Fruit fly (Drosophila melanogaster) S2 (cell line): Measurements from ENCODE around the gene bocks.

Experiments
- CG8478 ChIP-seq: fragments of >200 bp; optimal IDR thresholded peaks from 2 replicates; lab custom pipeline; 2018
- CTCF ChIP-seq, 2 experiments: fragments of >200 bp; optimal IDR thresholded peaks; 2 replicates each; lab custom pipeline; 2018

Gene bocks

dm6 chr3R:9594251-9594581 lies 3.4 kb upstream of the bocks start:
- no peak for TF ChIP-seq CTCF (optimal IDR thresholded peaks at IDR 0.05; lab: Kevin White, UChicago)

DNA sequence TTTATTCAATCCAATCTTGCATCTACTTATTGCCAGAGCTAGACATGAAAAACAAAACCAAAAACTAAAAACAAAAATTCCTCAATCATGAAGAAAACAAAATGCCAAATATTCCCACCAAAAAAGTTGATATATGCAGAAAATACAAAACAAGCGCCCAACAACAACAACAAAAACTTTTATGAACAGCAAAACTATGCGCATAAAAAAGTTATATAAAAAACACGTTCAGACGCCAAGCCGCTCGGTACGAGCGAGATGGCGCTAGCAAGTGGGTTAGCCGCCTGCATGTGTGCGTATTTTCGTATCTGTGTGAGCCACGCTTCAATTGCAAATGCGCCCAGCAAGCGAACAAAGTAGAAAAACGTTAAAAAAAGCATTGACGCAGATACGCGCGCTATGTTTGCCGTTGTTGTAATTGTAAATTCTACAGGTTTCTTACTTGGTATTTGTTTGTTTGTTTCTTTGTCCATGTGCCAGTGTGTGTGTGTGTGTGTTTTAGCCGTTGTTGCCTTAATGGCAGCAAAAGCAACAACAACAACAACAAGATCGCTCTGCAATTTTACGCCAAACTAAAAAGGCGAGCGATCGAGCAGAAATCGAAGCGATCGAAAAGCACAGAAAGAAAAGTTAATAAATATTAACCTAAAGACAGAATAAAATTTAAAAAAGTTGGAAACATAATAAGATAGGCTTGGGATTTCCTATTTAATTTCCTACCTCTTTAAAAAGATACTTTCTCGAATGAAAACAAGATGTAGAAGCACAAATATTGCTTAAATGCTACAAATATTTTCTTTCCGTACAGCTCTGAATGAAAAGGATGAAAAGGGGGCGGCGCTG lies 2.8 kb upstream of the bocks start:
- TF ChIP-seq CTCF (optimal IDR thresholded peaks at IDR 0.05; lab: Kevin White, UChicago) (no peak), CG8478 (lab: Kevin White, UChicago) (no peak)

DNA sequence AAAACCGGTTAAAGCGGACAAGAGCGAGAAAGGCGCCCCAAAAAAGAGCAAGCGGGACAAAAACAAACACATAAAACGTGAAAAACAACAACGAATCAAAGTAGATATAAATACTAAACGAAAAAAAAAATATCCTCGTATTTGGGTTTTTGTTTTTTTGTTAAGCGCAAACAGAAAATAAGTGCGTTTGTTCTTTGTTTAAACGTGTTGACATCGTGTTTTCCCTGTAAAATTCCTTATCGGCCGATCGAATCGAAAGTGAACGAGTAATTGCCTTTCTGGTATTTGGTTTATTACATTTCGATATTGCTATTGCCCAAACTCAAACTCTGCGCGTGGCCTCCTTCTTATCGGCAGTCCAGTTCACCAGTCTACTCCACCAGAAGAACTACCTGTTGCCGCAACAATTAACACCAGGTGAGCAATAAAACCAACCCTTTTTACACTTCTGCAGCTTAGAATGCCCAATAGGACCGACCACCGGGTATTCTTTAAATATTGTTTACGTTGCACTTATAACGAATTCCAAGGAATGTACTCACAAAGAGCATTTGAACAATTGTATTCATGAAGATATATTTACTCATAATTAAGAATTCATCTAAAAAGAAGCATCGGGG lies 1.1 kb upstream of the bocks start:
- TF ChIP-seq CTCF (optimal IDR thresholded peaks at IDR 0.05; lab: Kevin White, UChicago), result no peak
- no peak for TF ChIP-seq CG8478 (lab: Kevin White, UChicago)

DNA sequence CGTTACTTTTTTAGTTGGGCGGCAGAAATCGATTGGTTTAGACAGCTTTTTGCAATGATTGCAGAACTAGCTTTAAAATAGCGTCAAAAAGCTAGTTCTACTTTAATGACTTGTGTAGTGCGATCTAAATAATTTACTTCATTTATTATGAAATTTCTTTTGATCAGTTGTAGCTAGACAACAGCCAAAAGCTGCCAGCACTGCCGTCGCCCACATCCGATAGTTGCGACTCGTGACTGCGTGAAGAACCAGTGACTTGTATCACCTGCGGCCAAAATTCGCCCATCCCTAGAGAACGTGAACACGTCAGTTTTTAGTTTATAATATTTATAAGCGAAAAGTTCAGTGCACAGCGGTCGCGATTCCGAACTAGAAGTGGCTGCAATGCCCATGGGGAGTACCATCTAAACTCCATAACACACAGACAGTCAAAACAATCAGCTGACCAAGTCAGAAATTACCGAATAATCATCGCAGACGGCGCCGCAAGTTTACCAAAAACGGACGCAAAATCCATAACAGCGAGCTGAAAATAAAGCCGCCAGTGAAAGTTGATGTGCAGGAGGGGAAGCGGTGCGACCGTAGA lies 4.0 kb downstream of the bocks start, which contains the start of gene P58IPK:
P58IPK (plus strand) TSS at position 280 of the 586 bp plus-strand sequence.
- TF ChIP-seq CG8478 (lab: Kevin White, UChicago) (no peak), CTCF (optimal IDR thresholded peaks at IDR 0.05; lab: Kevin White, UChicago) (peak; percentile 4 to 31)

dm6 chr3R:9583122-9583521 lies 7.7 kb downstream of the bocks start, which contains the start of gene CG33654:
TSS of gene CG33654 (minus strand) at chr3R:9583222.
- TF ChIP-seq CTCF (optimal IDR thresholded peaks at IDR 0.05; lab: Kevin White, UChicago), result no peak
- TF ChIP-seq CG8478 (lab: Kevin White, UChicago), result no peak

DNA sequence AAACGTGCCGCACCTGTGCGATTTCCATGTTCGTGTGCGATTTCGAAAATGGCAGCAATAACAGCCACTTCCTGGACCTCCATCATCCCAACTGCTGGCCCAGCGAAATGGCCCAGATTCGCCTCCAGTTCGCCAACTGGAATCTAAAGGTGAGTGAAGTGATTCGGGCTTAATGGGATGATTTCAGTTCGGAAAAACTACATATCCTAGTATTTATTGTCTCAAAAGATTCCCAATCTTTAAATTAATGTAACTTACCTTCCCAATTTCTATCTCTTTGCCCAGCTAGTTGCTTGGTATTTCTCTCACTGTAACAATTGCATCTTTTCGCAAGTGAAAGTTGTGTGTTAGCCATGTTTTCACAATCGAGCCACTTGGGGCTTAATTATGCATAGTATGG lies 8.8 kb downstream of the bocks start:
- TF ChIP-seq CTCF (optimal IDR thresholded peaks at IDR 0.05; lab: Kevin White, UChicago) (no peak), CG8478 (lab: Kevin White, UChicago) (no peak)

- TF ChIP-seq CTCF (optimal IDR thresholded peaks at IDR 0.05; lab: Kevin White, UChicago), result no peak
- no peak for TF ChIP-seq CG8478 (lab: Kevin White, UChicago)
Measured at dm6 chr3R:9581089-9581520, 9.7 kb downstream of the bocks start, which contains the start of gene CG8301. TSS of gene CG8301 (plus strand) at chr3R:9581306.

DNA sequence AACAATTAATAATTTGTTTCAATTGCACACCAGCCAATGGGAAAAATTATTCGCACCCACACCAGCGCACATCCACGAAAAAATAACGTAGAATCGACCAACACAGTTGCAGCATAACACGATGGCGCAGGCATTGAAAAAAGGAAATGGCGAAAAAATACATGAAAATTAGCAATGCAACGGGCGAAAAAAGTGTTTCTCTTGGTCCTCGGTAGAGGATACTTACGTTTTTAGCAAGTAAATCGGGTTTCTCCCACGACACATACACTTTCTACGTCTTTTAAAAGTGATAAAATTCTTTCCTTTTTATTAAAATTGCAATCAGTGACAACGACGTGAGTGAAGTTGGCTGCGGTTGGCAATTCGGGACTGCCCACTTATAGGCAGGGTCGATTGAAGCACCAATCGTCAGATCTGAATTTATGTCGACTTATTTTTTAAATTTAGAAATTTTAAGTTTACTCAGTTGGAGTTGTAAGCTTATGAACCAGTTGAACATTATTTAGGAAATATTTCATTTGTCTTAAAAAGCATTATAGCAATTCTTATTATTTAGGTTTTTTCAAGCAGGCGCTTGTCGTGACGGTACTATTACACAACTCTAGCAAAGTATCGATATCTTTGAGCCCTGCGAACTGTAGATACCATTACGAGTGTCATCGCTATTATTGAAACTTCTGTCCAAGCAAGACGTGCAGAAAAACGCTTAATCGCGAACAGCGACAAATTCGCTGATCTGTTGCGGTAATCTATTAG lies 13.2 kb downstream of the bocks start, which contains the start of the genes Kap-alpha3 and Son:
Kap-alpha3 (minus strand) TSS at position 352 of the 756 bp plus-strand sequence.
Son (plus strand) TSS at position 661 of the 756 bp plus-strand sequence.
- TF ChIP-seq CG8478 (lab: Kevin White, UChicago) (no peak), CTCF (optimal IDR thresholded peaks at IDR 0.05; lab: Kevin White, UChicago) (no peak)

DNA sequence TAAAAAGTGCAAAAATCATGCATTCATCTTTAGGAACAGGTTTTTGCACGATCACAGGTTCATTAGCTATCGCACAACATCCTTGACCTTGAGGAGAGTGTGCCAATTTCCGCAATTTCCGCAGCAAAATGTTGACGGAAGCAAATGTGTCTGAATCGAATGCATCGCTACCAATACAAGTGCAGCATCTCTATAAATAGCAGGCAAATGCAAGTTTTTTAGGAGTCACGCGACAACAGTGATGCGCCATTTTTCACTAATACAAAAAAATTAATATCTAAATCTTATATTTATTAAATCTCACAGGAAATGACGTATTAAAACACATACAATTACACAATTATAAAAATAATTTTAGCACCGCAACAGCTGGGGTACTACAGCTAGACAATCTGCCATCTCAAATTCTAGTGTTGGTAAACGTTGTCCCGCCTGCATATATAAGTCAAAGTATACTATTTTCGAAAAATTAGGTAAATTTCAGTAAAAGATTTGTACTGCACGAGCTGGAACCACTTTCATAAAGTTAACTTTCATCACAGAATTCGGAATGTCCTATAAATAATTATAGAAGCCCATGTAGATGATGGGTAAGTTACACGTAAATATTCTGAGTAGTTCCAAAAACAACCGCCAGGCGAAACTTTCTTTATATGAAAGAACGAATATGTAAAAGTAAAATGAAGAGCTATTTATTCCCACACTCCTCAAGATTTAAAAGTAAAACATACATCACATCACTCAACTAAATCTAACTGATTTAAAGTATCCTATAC lies 16.8 kb downstream of the bocks start, which contains the start of gene CG9399:
CG9399 (minus strand) TSS at position 400 of the 776 bp plus-strand sequence.
- TF ChIP-seq CG8478 (lab: Kevin White, UChicago) (no peak), CTCF (optimal IDR thresholded peaks at IDR 0.05; lab: Kevin White, UChicago) (peak; percentile 78 to 88)

DNA sequence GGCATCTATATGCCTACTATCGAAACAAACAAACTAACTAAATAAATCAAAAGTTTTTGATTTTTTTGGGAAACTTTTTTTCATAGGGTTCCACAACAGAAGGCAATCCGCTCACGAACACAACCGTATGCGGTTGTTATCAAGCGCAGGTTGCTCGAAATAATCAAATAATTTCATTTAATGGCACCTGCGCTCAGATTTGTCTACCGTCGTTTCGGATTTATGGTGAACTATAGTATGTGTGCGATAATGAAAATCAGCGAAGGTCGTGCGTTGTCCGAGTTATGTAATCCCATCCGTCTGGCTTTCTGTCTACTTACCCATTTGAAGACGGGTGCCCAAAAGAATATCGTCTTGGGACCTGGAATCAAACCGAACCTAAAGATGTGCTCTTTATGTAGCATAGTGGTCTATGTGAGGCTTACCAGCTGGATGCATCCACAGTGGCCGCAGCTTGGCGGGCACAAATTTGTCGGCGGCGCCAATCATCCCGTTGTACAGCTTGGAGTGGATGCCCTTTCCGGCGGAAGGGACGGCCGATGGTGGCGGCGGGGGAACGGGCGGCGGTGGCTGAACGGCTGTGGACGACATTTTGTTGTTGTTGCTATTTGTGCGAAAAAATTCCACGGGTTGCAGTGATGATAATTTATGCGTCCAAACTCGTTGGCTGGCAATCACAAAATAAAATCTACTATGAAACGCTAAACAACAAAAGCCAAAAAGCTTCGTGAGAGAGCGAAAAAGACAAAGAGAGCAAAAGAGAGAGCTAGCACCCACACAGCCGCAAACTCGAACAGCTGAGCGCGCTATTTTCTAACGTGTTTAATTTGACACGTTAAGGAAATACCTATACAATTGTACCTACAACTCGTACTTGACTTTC lies 17.6 kb downstream of the bocks start:
- no peak for TF ChIP-seq CTCF (optimal IDR thresholded peaks at IDR 0.05; lab: Kevin White, UChicago)
- TF ChIP-seq CG8478 (lab: Kevin White, UChicago), result no peak

- no peak for TF ChIP-seq CTCF (optimal IDR thresholded peaks at IDR 0.05; lab: Kevin White, UChicago)
- no peak for TF ChIP-seq CG8478 (lab: Kevin White, UChicago)
Measured at dm6 chr3R:9571523-9571922, 19.3 kb downstream of the bocks start, which contains the start of gene CG9396. TSS of gene CG9396 (minus strand) at chr3R:9571623.

dm6 chr3R:9570657-9571056 lies 20.1 kb downstream of the bocks start:
- TF ChIP-seq CTCF (optimal IDR thresholded peaks at IDR 0.05; lab: Kevin White, UChicago), result no peak
- no peak for TF ChIP-seq CG8478 (lab: Kevin White, UChicago)
